Worm (Caenorhabditis elegans) whole organism, L3 larva: ENCODE measurements around the gene nas-29.

Experiments used
- ama-1 ChIP-seq: fragments of 150-350 bp; optimal IDR thresholded peaks from 2 replicates; lab custom pipeline; 2018
- ceh-9 ChIP-seq: sonication (generic microtip); optimal IDR thresholded peaks from 2 replicates; lab custom pipeline; 2018; ENCODE audit warnings: missing biosample characterization, missing genetic modification characterization
- elt-2 ChIP-seq: sonication (generic microtip); optimal IDR thresholded peaks from 2 replicates; lab custom pipeline; 2016; ENCODE audit warnings: missing genetic modification reagents, mild to moderate bottlenecking, missing genetic modification characterization, missing compliant biosample characterization
- fkh-2 ChIP-seq: fragments of 150-350 bp; optimal IDR thresholded peaks from 2 replicates; lab custom pipeline; 2014; ENCODE audit warnings: missing biosample characterization, missing genetic modification reagents, missing genetic modification characterization
- lin-39 ChIP-seq: fragments of 150-350 bp; optimal IDR thresholded peaks from 2 replicates; lab custom pipeline; 2018; ENCODE audit warnings: missing biosample characterization, missing genetic modification reagents, missing genetic modification characterization
- nhr-11 ChIP-seq: fragments of 150-350 bp; optimal IDR thresholded peaks from 2 replicates; lab custom pipeline; 2014; ENCODE audit warnings: missing biosample characterization, missing genetic modification characterization
- nhr-23 ChIP-seq: fragments of 150-350 bp; optimal IDR thresholded peaks from 2 replicates; lab custom pipeline; 2014; ENCODE audit warnings: missing biosample characterization, missing genetic modification reagents, missing genetic modification characterization
- nhr-237 ChIP-seq: fragments of 150-350 bp; optimal IDR thresholded peaks from 2 replicates; lab custom pipeline; 2014; ENCODE audit warnings: missing biosample characterization, missing genetic modification characterization
- nhr-28 ChIP-seq: fragments of 150-350 bp; optimal IDR thresholded peaks from 2 replicates; lab custom pipeline; 2014; ENCODE audit warnings: missing biosample characterization, missing genetic modification characterization
- pha-4 ChIP-seq: fragments of 150-350 bp; optimal IDR thresholded peaks from 2 replicates; lab custom pipeline; 2014; ENCODE audit warnings: missing biosample characterization, missing genetic modification reagents, missing genetic modification characterization
- unc-39 ChIP-seq: sonication (generic microtip); optimal IDR thresholded peaks from 4 replicates; lab custom pipeline; 2017; ENCODE audit warnings: missing biosample characterization, missing genetic modification characterization
- unc-62 ChIP-seq: fragments of 150-350 bp; sonication (generic microtip); optimal IDR thresholded peaks from 4 replicates; lab custom pipeline; 2014; ENCODE audit warnings: missing biosample characterization, missing genetic modification reagents, missing genetic modification characterization
- ztf-4 ChIP-seq: fragments of 150-350 bp; optimal IDR thresholded peaks from 2 replicates; lab custom pipeline; 2014; ENCODE audit warnings: missing biosample characterization, missing genetic modification characterization

ce11 chrII:5183207-5183606 is 41.4 kb upstream of the nas-29 start:
- TF ChIP-seq nhr-28 (tag; lab: Kevin White, UChicago) (no peak), ceh-9 (tag; lab: Kevin White, UChicago) (no peak), nhr-23 (tag; lab: Kevin White, UChicago) (peak; percentile 20), ama-1 (lab: Kevin White, UChicago) (no peak), elt-2 (tag; lab: Kevin White, UChicago) (no peak), nhr-11 (tag; lab: Kevin White, UChicago) (no peak), lin-39 (tag; lab: Kevin White, UChicago) (no peak), fkh-2 (tag; lab: Kevin White, UChicago) (no peak), unc-62 (no peak), pha-4 (tag; lab: Kevin White, UChicago) (no peak), nhr-237 (tag; lab: Kevin White, UChicago) (no peak), ztf-4 (tag; lab: Kevin White, UChicago) (no peak), unc-39 (tag; lab: Kevin White, UChicago) (no peak)
